Worm (Caenorhabditis elegans) whole organism, young adult: Measurements from ENCODE around the gene F14F3.5.

Source experiments
- B0019.2 ChIP-seq: fragments of 200-800 bp; sonication (Bioruptor generic); conservative IDR thresholded peaks from 2 replicates; pipeline ENCODE4 v1.3.6; 2022; ENCODE audit warnings: missing genetic modification reagents, missing genetic modification characterization, missing compliant biosample characterization
- B0035.1 ChIP-seq: sonication (generic microtip); optimal IDR thresholded peaks from 2 replicates; lab custom pipeline; 2016; ENCODE audit warnings: missing genetic modification characterization, mild to moderate bottlenecking, missing compliant biosample characterization, missing genotype, missing genetic modification reagents
- C06A6.2 ChIP-seq: fragments of 200-800 bp; sonication (Bioruptor generic); conservative IDR thresholded peaks from 2 replicates; pipeline ENCODE4 v1.3.6; 2022; ENCODE audit warnings: missing genetic modification characterization, missing compliant biosample characterization
- C17E4.6 ChIP-seq: fragments of 200-800 bp; sonication (Bioruptor generic); IDR thresholded peaks from 2 replicates; pipeline ENCODE4 v1.3.6; 2022; ENCODE audit warnings: missing genetic modification reagents, missing genetic modification characterization, missing compliant biosample characterization
- F22D6.2 ChIP-seq: sonication (generic microtip); optimal IDR thresholded peaks from 2 replicates; lab custom pipeline; 2016; ENCODE audit warnings: mild to moderate bottlenecking, missing genetic modification characterization, missing compliant biosample characterization
- F33H1.4 ChIP-seq: fragments of 200-800 bp; sonication (Bioruptor generic); IDR thresholded peaks from 2 replicates; pipeline ENCODE4 v1.3.6; 2022; ENCODE audit warnings: missing genetic modification reagents, missing genetic modification characterization, missing compliant biosample characterization
- F49E8.2 ChIP-seq: sonication (generic microtip); optimal IDR thresholded peaks from 3 replicates; lab custom pipeline; 2017; ENCODE audit warnings: missing genetic modification characterization, mild to moderate bottlenecking, missing compliant biosample characterization, antibody characterized with exemption, moderate library complexity; ENCODE audit not compliant: insufficient read depth
- F52B5.7 ChIP-seq: sonication (generic microtip); optimal IDR thresholded peaks from 2 replicates; lab custom pipeline; 2016; ENCODE audit warnings: mild to moderate bottlenecking, missing genetic modification characterization, missing compliant biosample characterization
- F57C9.4 ChIP-seq: sonication (generic microtip); optimal IDR thresholded peaks from 2 replicates; lab custom pipeline; 2017; ENCODE audit warnings: mild to moderate bottlenecking, missing genetic modification characterization, missing compliant biosample characterization
- K12H6.12 ChIP-seq: fragments of 200-800 bp; sonication (Bioruptor generic); optimal IDR thresholded peaks from 2 replicates; lab custom pipeline; 2018; ENCODE audit warnings: mild to moderate bottlenecking, missing genetic modification characterization, missing compliant biosample characterization
- T26A5.8 ChIP-seq: sonication (generic microtip); optimal IDR thresholded peaks from 2 replicates; lab custom pipeline; 2016; ENCODE audit warnings: missing genetic modification characterization, missing compliant biosample characterization
- Y53F4B.3 ChIP-seq: fragments of 200-800 bp; sonication (Bioruptor generic); IDR thresholded peaks from 2 replicates; pipeline ENCODE4 v1.3.6; 2022; ENCODE audit warnings: missing genetic modification reagents, missing genetic modification characterization, missing compliant biosample characterization
- Y53G8AR.9 ChIP-seq: fragments of 200-800 bp; sonication (Bioruptor generic); conservative IDR thresholded peaks from 2 replicates; pipeline ENCODE4 v1.3.6; 2022; ENCODE audit warnings: missing genetic modification reagents, missing genetic modification characterization, missing compliant biosample characterization
- Y56A3A.18 ChIP-seq: fragments of 200-800 bp; sonication (Bioruptor generic); IDR thresholded peaks from 2 replicates; pipeline ENCODE4 v1.3.6; 2022; ENCODE audit warnings: missing genetic modification reagents, missing genetic modification characterization, missing compliant biosample characterization
- Y67H2A.10 ChIP-seq: fragments of 200-800 bp; sonication (Bioruptor generic); conservative IDR thresholded peaks from 2 replicates; pipeline ENCODE4 v1.3.6; 2022; ENCODE audit warnings: missing genetic modification reagents, missing genetic modification characterization, missing compliant biosample characterization
- atf-7 ChIP-seq: sonication (generic microtip); optimal IDR thresholded peaks from 2 replicates; lab custom pipeline; 2017; ENCODE audit warnings: mild to moderate bottlenecking, missing genetic modification characterization, missing compliant biosample characterization
- attf-5 ChIP-seq: fragments of 200-800 bp; sonication (Bioruptor generic); optimal IDR thresholded peaks from 2 replicates; lab custom pipeline; 2018; ENCODE audit warnings: mild to moderate bottlenecking, missing genetic modification characterization, missing compliant biosample characterization
- cebp-1 ChIP-seq, 2 experiments: fragments of 200-800 bp in 1 of 2; sonication (Bioruptor generic) in 1 of 2; sonication (generic microtip) in 1 of 2; IDR thresholded peaks in 1 of 2; optimal IDR thresholded peaks in 1 of 2; 2 replicates each; pipeline versions ENCODE4 v1.3.6 to Lab custom; 2017 to 2022; ENCODE audit warnings: missing compliant biosample characterization in 2 of 2, missing genetic modification characterization in 2 of 2, mild to moderate bottlenecking in 1 of 2, missing genetic modification reagents in 1 of 2, moderate library complexity in 1 of 2
- ceh-100 ChIP-seq: fragments of 200-800 bp; sonication (Bioruptor generic); IDR thresholded peaks from 2 replicates; pipeline ENCODE4 v1.3.6; 2022; ENCODE audit warnings: missing genetic modification reagents, missing genetic modification characterization, missing compliant biosample characterization
- ceh-27 ChIP-seq: fragments of 200-800 bp; sonication (Bioruptor generic); optimal IDR thresholded peaks from 2 replicates; lab custom pipeline; 2018; ENCODE audit warnings: mild to moderate bottlenecking, missing genetic modification characterization, moderate library complexity, missing compliant biosample characterization
- dox-1 ChIP-seq: fragments of 200-800 bp; sonication (Bioruptor generic); IDR thresholded peaks from 2 replicates; pipeline ENCODE4 v1.3.6; 2022; ENCODE audit warnings: missing genetic modification reagents, missing genetic modification characterization, missing compliant biosample characterization
- dpl-1 ChIP-seq: fragments of 150-350 bp; optimal IDR thresholded peaks from 2 replicates; lab custom pipeline; 2014; ENCODE audit warnings: missing biosample characterization, missing genetic modification reagents, missing genetic modification characterization
- egrh-3 ChIP-seq: fragments of 200-800 bp; sonication (Bioruptor generic); IDR thresholded peaks from 2 replicates; pipeline ENCODE4 v1.3.6; 2022; ENCODE audit warnings: missing genetic modification reagents, missing genetic modification characterization, missing compliant biosample characterization
- him-1 ChIP-seq: sonication (generic microtip); optimal IDR thresholded peaks from 2 replicates; lab custom pipeline; 2016; ENCODE audit warnings: missing genotype, missing genetic modification reagents, missing genetic modification characterization, missing compliant biosample characterization
- hlh-12 ChIP-seq: sonication (generic microtip); optimal IDR thresholded peaks from 2 replicates; lab custom pipeline; 2016; ENCODE audit warnings: missing genetic modification characterization, missing compliant biosample characterization
- hmg-20 ChIP-seq: fragments of 200-800 bp; sonication (Bioruptor generic); IDR thresholded peaks from 2 replicates; pipeline ENCODE4 v1.3.6; 2022; ENCODE audit warnings: missing genetic modification reagents, missing genetic modification characterization, missing compliant biosample characterization
- let-526 ChIP-seq: fragments of 200-800 bp; sonication (Bioruptor generic); IDR thresholded peaks from 2 replicates; pipeline ENCODE4 v1.3.6; 2022; ENCODE audit warnings: missing genetic modification reagents, missing genetic modification characterization, missing compliant biosample characterization
- let-607 ChIP-seq, 2 experiments: fragments of 200-800 bp in 1 of 2; sonication (Bioruptor generic) in 1 of 2; sonication (generic microtip) in 1 of 2; optimal IDR thresholded peaks; 2 replicates each; lab custom pipeline; 2016 to 2018; ENCODE audit warnings: mild to moderate bottlenecking in 2 of 2, missing compliant biosample characterization in 2 of 2, missing genetic modification characterization in 2 of 2, moderate library complexity in 2 of 2, missing genotype in 1 of 2
- lin-40 ChIP-seq: sonication (generic microtip); optimal IDR thresholded peaks from 2 replicates; lab custom pipeline; 2016; ENCODE audit warnings: missing genetic modification characterization, mild to moderate bottlenecking, missing compliant biosample characterization, missing genotype, missing genetic modification reagents
- nfyb-1 ChIP-seq: fragments of 200-800 bp; sonication (Bioruptor generic); IDR thresholded peaks from 2 replicates; pipeline ENCODE4 v1.3.6; 2022; ENCODE audit warnings: missing genetic modification reagents, missing genetic modification characterization, missing compliant biosample characterization
- nhr-120 ChIP-seq: fragments of 200-800 bp; sonication (Bioruptor generic); IDR thresholded peaks from 2 replicates; pipeline ENCODE4 v1.3.6; 2022; ENCODE audit warnings: missing genetic modification characterization, missing compliant biosample characterization
- nhr-80 ChIP-seq: sonication (generic microtip); optimal IDR thresholded peaks from 2 replicates; lab custom pipeline; 2016; ENCODE audit warnings: missing genetic modification characterization, missing compliant biosample characterization
- nhr-90 ChIP-seq: sonication (generic microtip); optimal IDR thresholded peaks from 2 replicates; lab custom pipeline; 2016; ENCODE audit warnings: missing genotype, mild to moderate bottlenecking, missing genetic modification characterization, missing compliant biosample characterization
- rcor-1 ChIP-seq: fragments of 200-800 bp; sonication (Bioruptor generic); IDR thresholded peaks from 2 replicates; pipeline ENCODE4 v1.3.6; 2022; ENCODE audit warnings: missing genetic modification reagents, missing genetic modification characterization, missing compliant biosample characterization
- rpc-1 ChIP-seq, 2 experiments: fragments of 150-350 bp in 1 of 2; sonication (generic microtip) in 1 of 2; optimal IDR thresholded peaks; 2 replicates each; lab custom pipeline; 2014 to 2018; ENCODE audit warnings: missing biosample characterization in 1 of 2, missing genetic modification characterization in 1 of 2, missing genetic modification reagents in 1 of 2, missing genotype in 1 of 2
- snpc-1.3 ChIP-seq: sonication (generic microtip); optimal IDR thresholded peaks from 2 replicates; lab custom pipeline; 2017; ENCODE audit warnings: missing genetic modification characterization, mild to moderate bottlenecking, missing compliant biosample characterization, antibody characterized with exemption, moderate library complexity, missing genotype, missing genetic modification reagents; ENCODE audit not compliant: insufficient read depth
- tbp1 ChIP-seq: fragments of 200-800 bp; sonication (Bioruptor generic); optimal IDR thresholded peaks from 2 replicates; lab custom pipeline; 2018; ENCODE audit warnings: mild to moderate bottlenecking, missing genetic modification characterization, missing compliant biosample characterization
- zfh-2 ChIP-seq: fragments of 200-800 bp; sonication (Bioruptor generic); conservative IDR thresholded peaks from 2 replicates; pipeline ENCODE4 v1.3.6; 2022; ENCODE audit warnings: missing genetic modification reagents, missing genetic modification characterization, missing compliant biosample characterization
- ztf-18 ChIP-seq: sonication (generic microtip); optimal IDR thresholded peaks from 2 replicates; lab custom pipeline; 2016; ENCODE audit warnings: missing genotype, mild to moderate bottlenecking, missing genetic modification characterization, missing compliant biosample characterization
- ztf-25 ChIP-seq: fragments of 200-800 bp; sonication (Bioruptor generic); IDR thresholded peaks from 2 replicates; pipeline ENCODE4 v1.3.6; 2022; ENCODE audit warnings: missing genetic modification reagents, missing genetic modification characterization, missing compliant biosample characterization

F14F3.5 gene

DNA sequence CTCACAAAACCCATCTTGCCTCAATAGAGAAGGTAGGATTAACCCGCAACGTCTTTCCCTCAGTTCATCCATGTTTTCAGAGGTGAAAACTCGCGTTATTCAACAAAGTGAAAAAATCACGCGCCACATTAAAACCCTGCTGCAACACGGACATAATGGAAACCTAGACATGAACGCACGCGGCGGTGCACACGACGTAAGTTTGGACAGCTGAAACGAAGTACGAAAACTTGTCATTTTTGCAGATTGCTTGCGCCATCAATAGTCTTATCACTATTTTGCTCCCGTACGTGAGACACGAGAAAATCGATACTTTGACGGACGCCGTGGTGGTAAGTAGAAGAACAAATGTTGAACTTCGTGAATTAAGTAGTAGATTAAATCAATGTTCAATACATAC lies 1.6 kb downstream of the F14F3.5 start:
- TF ChIP-seq cebp-1 (GFP tag; IDR thresholded peaks at IDR 0.05; lab: Robert Waterston, UW) (no peak), cebp-1 (tag; optimal IDR thresholded peaks at IDR 0.05; lab: Kevin White, UChicago) (peak; percentile 0), egrh-3 (GFP tag; lab: Robert Waterston, UW) (no peak), Y53F4B.3 (GFP tag; lab: Robert Waterston, UW) (no peak), him-1 (tag; lab: Kevin White, UChicago) (no peak), B0035.1 (no peak), nhr-80 (tag; lab: Kevin White, UChicago) (peak; percentile 83), C17E4.6 (GFP tag; lab: Robert Waterston, UW) (no peak), let-607 (tag; optimal IDR thresholded peaks at IDR 0.05; lab: Kevin White, UChicago) (no peak), nhr-90 (tag; lab: Kevin White, UChicago) (no peak), dox-1 (0 out of 2 replicates have a peak, but pooled peaks have one; percentile 58), rpc-1 (optimal IDR thresholded peaks at IDR 0.05; lab: Kevin White, UChicago) (no peak), rpc-1 (tag; optimal IDR thresholded peaks at IDR 0.05; lab: Kevin White, UChicago) (no peak), T26A5.8 (no peak), nhr-120 (GFP tag; lab: Robert Waterston, UW) (no peak), snpc-1.3 (tag; lab: Kevin White, UChicago) (no peak), F22D6.2 (tag; lab: Kevin White, UChicago) (no peak), F52B5.7 (no peak), ceh-100 (no peak), Y56A3A.18 (GFP tag; lab: Robert Waterston, UW) (no peak), K12H6.12 (tag; lab: Kevin White, UChicago) (no peak), lin-40 (tag; lab: Kevin White, UChicago) (no peak)

DNA sequence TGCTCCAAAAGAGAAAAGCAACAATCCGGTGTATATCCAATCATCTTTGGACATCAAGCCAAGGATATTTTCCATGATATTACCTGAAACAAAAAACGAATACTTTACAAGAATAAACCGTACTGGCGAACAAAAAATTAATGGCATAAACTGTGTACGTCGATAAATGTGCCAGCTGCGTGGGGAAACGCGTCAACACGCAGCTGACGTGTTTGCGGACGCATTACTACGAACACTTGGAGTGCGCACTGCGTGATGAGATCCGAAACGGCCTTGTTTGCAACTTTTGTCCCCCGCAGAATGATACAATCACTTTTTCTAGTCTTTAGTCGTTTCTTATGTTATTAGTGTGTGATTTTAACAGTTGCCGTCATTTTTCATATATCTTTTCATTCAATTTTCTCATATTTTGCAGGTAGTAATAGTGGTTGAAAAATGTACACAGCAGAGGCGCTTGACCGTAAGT lies 4.5 kb downstream of the F14F3.5 start, which contains the start of the genes mboa-7 and git-1:
Gene mboa-7 (minus strand): TSS at position 83 of the 466 bp plus-strand sequence.
Gene git-1 (plus strand): TSS at position 416 of the 466 bp plus-strand sequence.
- TF ChIP-seq let-607 (tag; optimal IDR thresholded peaks at IDR 0.05; lab: Kevin White, UChicago) (no peak), Y67H2A.10 (GFP tag; lab: Robert Waterston, UW) (no peak), hlh-12 (tag; lab: Kevin White, UChicago) (no peak), dox-1 (peak; percentile 67), F33H1.4 (GFP tag; lab: Robert Waterston, UW) (no peak), him-1 (tag; lab: Kevin White, UChicago) (no peak), B0019.2 (no peak), lin-40 (tag; lab: Kevin White, UChicago) (peak; percentile 51), ceh-27 (GFP tag; lab: Kevin White, UChicago) (peak; percentile 15), let-526 (GFP tag; lab: Robert Waterston, UW) (no peak), ztf-18 (tag; lab: Kevin White, UChicago) (peak; percentile 91), zfh-2 (GFP tag; lab: Robert Waterston, UW) (no peak), F57C9.4 (tag; lab: Kevin White, UChicago) (no peak), tbp1 (peak; percentile 20), ztf-25 (GFP tag; lab: Robert Waterston, UW) (no peak), dpl-1 (GFP tag; lab: Kevin White, UChicago) (no peak), hmg-20 (GFP tag; lab: Robert Waterston, UW) (no peak), C06A6.2 (GFP tag; lab: Robert Waterston, UW) (0 out of 2 replicates have a peak, but pooled peaks have one; percentile 11), rcor-1 (GFP tag; lab: Robert Waterston, UW) (no peak), nhr-80 (tag; lab: Kevin White, UChicago) (peak; percentile 71), nfyb-1 (GFP tag; lab: Robert Waterston, UW) (no peak), Y53G8AR.9 (GFP tag; lab: Robert Waterston, UW) (no peak), F49E8.2 (tag; lab: Kevin White, UChicago) (no peak), atf-7 (tag; lab: Kevin White, UChicago) (no peak), attf-5 (GFP tag; lab: Kevin White, UChicago) (peak; percentile 6), cebp-1 (GFP tag; IDR thresholded peaks at IDR 0.05; lab: Robert Waterston, UW) (no peak), cebp-1 (tag; optimal IDR thresholded peaks at IDR 0.05; lab: Kevin White, UChicago) (peak; percentile 59)
